Worm (Caenorhabditis elegans): ENCODE data around the gene K01A11.1.

- TF ChIP-seq ceh-32 (tag; optimal IDR thresholded peaks at IDR 0.05; ENCODE audit: poor library complexity) (no peak), ZK337.2 (GFP tag; IDR thresholded peaks at IDR 0.05) (no peak), daf-12 (tag; optimal IDR thresholded peaks at IDR 0.05) (no peak), F44E2.7 (GFP tag; IDR thresholded peaks at IDR 0.05) (no peak), ceh-44 (GFP tag; IDR thresholded peaks at IDR 0.05) (no peak), ama-1 (optimal IDR thresholded peaks at IDR 0.05) (no peak), zfp-3 (GFP tag; conservative IDR thresholded peaks at IDR 0.05) (no peak), ZK546.5 (tag; optimal IDR thresholded peaks at IDR 0.05) (no peak), lin-13 (GFP tag; optimal IDR thresholded peaks at IDR 0.05) (no peak), fos-1 (tag; optimal IDR thresholded peaks at IDR 0.05) (no peak)
Measured at ce11 chrIII:3404354-3404913, 26.9 kb downstream of the K01A11.1 start, which contains the start of the genes npp-9 and F59A2.5.

All from whole organism, L4 larva.